Worm (Caenorhabditis elegans) whole organism, L4 larva: ENCODE measurements around the gene hpo-25.

Experiments used
- F10B5.3 ChIP-seq: sonication (generic microtip); optimal IDR thresholded peaks from 2 replicates; lab custom pipeline; 2016; ENCODE audit warnings: mild to moderate bottlenecking, missing genetic modification characterization, missing compliant biosample characterization
- T26A8.4 ChIP-seq: fragments of 200-800 bp; sonication (Bioruptor generic); IDR thresholded peaks from 2 replicates; pipeline ENCODE4 v1.3.6; 2022; ENCODE audit warnings: missing genetic modification characterization, missing compliant biosample characterization
- Y105C5A.15 ChIP-seq: fragments of 200-800 bp; sonication (Bioruptor generic); IDR thresholded peaks from 2 replicates; pipeline ENCODE4 v1.3.6; 2022; ENCODE audit warnings: missing genetic modification characterization, missing compliant biosample characterization
- Y5F2A.4 ChIP-seq: fragments of 200-800 bp; sonication (Bioruptor generic); optimal IDR thresholded peaks from 2 replicates; lab custom pipeline; 2018; ENCODE audit warnings: mild to moderate bottlenecking, missing genetic modification characterization, missing compliant biosample characterization
- aha-1 ChIP-seq: fragments of 150-350 bp; peaks from one replicate; lab custom pipeline; 2014; ENCODE audit warnings: missing biosample characterization, missing genetic modification characterization
- aly-2 ChIP-seq: sonication (generic microtip); optimal IDR thresholded peaks from 2 replicates; lab custom pipeline; 2018; ENCODE audit warnings: missing biosample characterization, missing genetic modification characterization
- ceh-32 ChIP-seq: sonication (generic microtip); optimal IDR thresholded peaks from 2 replicates; lab custom pipeline; 2016; ENCODE audit warnings: mild to moderate bottlenecking, missing genetic modification characterization, missing compliant biosample characterization; ENCODE audit not compliant: poor library complexity
- ceh-44 ChIP-seq: fragments of 200-800 bp; sonication (Bioruptor generic); IDR thresholded peaks from 2 replicates; pipeline ENCODE4 v1.3.6; 2022; ENCODE audit warnings: missing genetic modification reagents, missing genetic modification characterization, missing compliant biosample characterization
- ceh-62 ChIP-seq: sonication (generic microtip); optimal IDR thresholded peaks from 2 replicates; lab custom pipeline; 2017; ENCODE audit warnings: missing biosample characterization, missing genetic modification characterization
- ceh-82 ChIP-seq: sonication (generic microtip); optimal IDR thresholded peaks from 2 replicates; lab custom pipeline; 2017; ENCODE audit warnings: missing biosample characterization, missing genetic modification characterization
- cey-2 ChIP-seq: sonication (generic microtip); optimal IDR thresholded peaks from 3 replicates; lab custom pipeline; 2017; ENCODE audit warnings: missing genetic modification characterization, mild to moderate bottlenecking, missing compliant biosample characterization, antibody characterized with exemption, borderline replicate concordance; ENCODE audit not compliant: insufficient read depth
- daf-19 ChIP-seq: fragments of 200-800 bp; sonication (Bioruptor generic); conservative IDR thresholded peaks from 2 replicates; pipeline ENCODE4 v1.3.6; 2022; ENCODE audit warnings: missing genetic modification characterization, missing compliant biosample characterization
- dmd-6 ChIP-seq: fragments of 200-800 bp; sonication (Bioruptor generic); IDR thresholded peaks from 2 replicates; pipeline ENCODE4 v1.3.6; 2022; ENCODE audit warnings: missing genetic modification reagents, missing genetic modification characterization, missing compliant biosample characterization
- dmd-9 ChIP-seq: fragments of 200-800 bp; sonication (Bioruptor generic); IDR thresholded peaks from 2 replicates; pipeline ENCODE4 v1.3.6; 2022; ENCODE audit warnings: missing genetic modification reagents, missing genetic modification characterization, missing compliant biosample characterization
- dpl-1 ChIP-seq: fragments of 150-350 bp; optimal IDR thresholded peaks from 2 replicates; lab custom pipeline; 2014; ENCODE audit warnings: missing biosample characterization, missing genetic modification reagents, missing genetic modification characterization
- dve-1 ChIP-seq: sonication (generic microtip); optimal IDR thresholded peaks from 2 replicates; lab custom pipeline; 2017; ENCODE audit warnings: antibody characterized with exemption, mild to moderate bottlenecking, missing genetic modification characterization, missing compliant biosample characterization; ENCODE audit not compliant: insufficient read depth
- gei-8 ChIP-seq: fragments of 200-800 bp; sonication (Bioruptor generic); optimal IDR thresholded peaks from 2 replicates; lab custom pipeline; 2018; ENCODE audit warnings: mild to moderate bottlenecking, missing genetic modification characterization, missing compliant biosample characterization
- hif-1 ChIP-seq, 2 experiments: sonication (generic microtip); optimal IDR thresholded peaks; 2 replicates each; lab custom pipeline; 2016 to 2017; ENCODE audit warnings: missing compliant biosample characterization in 2 of 2, missing genetic modification characterization in 2 of 2, missing genetic modification reagents in 2 of 2, missing genotype in 2 of 2, mild to moderate bottlenecking in 1 of 2
- lin-15B ChIP-seq: fragments of 150-350 bp; sonication (generic microtip); optimal IDR thresholded peaks from 3 replicates; lab custom pipeline; 2014; ENCODE audit warnings: missing biosample characterization, missing genetic modification characterization
- lin-39 ChIP-seq: fragments of 150-350 bp; optimal IDR thresholded peaks from 2 replicates; lab custom pipeline; 2014; ENCODE audit warnings: missing biosample characterization, missing genetic modification reagents, missing genetic modification characterization
- lir-3 ChIP-seq: sonication (generic microtip); optimal IDR thresholded peaks from 2 replicates; lab custom pipeline; 2016; ENCODE audit warnings: mild to moderate bottlenecking, missing genetic modification characterization, missing compliant biosample characterization
- mdl-1 ChIP-seq, 2 experiments: fragments of 150-350 bp in 1 of 2; sonication (generic microtip) in 1 of 2; optimal IDR thresholded peaks; 2 replicates each; lab custom pipeline; 2014 to 2017; ENCODE audit warnings: missing biosample characterization in 2 of 2, missing genetic modification characterization in 2 of 2
- mdt-29 ChIP-seq: fragments of 200-800 bp; sonication (Bioruptor generic); IDR thresholded peaks from 2 replicates; pipeline ENCODE4 v1.3.6; 2022; ENCODE audit warnings: missing genetic modification reagents, missing genetic modification characterization, missing compliant biosample characterization
- nhr-10 ChIP-seq: fragments of 150-350 bp; optimal IDR thresholded peaks from 2 replicates; lab custom pipeline; 2014; ENCODE audit warnings: missing biosample characterization, missing genetic modification characterization
- nhr-111 ChIP-seq: fragments of 200-800 bp; sonication (Bioruptor generic); optimal IDR thresholded peaks from 2 replicates; lab custom pipeline; 2018; ENCODE audit warnings: mild to moderate bottlenecking, missing genetic modification characterization, missing compliant biosample characterization
- nhr-237 ChIP-seq: sonication (generic microtip); optimal IDR thresholded peaks from 2 replicates; lab custom pipeline; 2017; ENCODE audit warnings: missing biosample characterization, missing genetic modification characterization
- nhr-28 ChIP-seq: fragments of 150-350 bp; optimal IDR thresholded peaks from 2 replicates; lab custom pipeline; 2014; ENCODE audit warnings: missing biosample characterization, missing genetic modification characterization
- nhr-42 ChIP-seq: fragments of 200-800 bp; sonication (Bioruptor generic); IDR thresholded peaks from 2 replicates; pipeline ENCODE4 v1.3.6; 2022; ENCODE audit warnings: missing genetic modification characterization, missing compliant biosample characterization
- nhr-48 ChIP-seq: sonication (generic microtip); optimal IDR thresholded peaks from 2 replicates; lab custom pipeline; 2016; ENCODE audit warnings: mild to moderate bottlenecking, missing genetic modification characterization, missing compliant biosample characterization
- nhr-6 ChIP-seq: fragments of 150-350 bp; optimal IDR thresholded peaks from 2 replicates; lab custom pipeline; 2014; ENCODE audit warnings: missing biosample characterization, missing genetic modification characterization
- nhr-76 ChIP-seq: fragments of 150-350 bp; optimal IDR thresholded peaks from 2 replicates; lab custom pipeline; 2014; ENCODE audit warnings: missing biosample characterization, missing genetic modification characterization
- nhr-77 ChIP-seq: fragments of 150-350 bp; optimal IDR thresholded peaks from 2 replicates; lab custom pipeline; 2014; ENCODE audit warnings: missing biosample characterization, missing genetic modification characterization
- pha-4 ChIP-seq, 2 experiments: fragments of 150-350 bp in 1 of 2; fragments of 200-800 bp in 1 of 2; sonication (Bioruptor generic) in 1 of 2; IDR thresholded peaks in 1 of 2; optimal IDR thresholded peaks in 1 of 2; 2 replicates each; pipeline versions ENCODE4 v1.3.6 to Lab custom; 2014 to 2022; ENCODE audit warnings: missing genetic modification characterization in 2 of 2, missing genetic modification reagents in 2 of 2, missing biosample characterization in 1 of 2, missing compliant biosample characterization in 1 of 2
- php-3 ChIP-seq: fragments of 200-800 bp; sonication (Bioruptor generic); IDR thresholded peaks from 2 replicates; pipeline ENCODE4 v1.3.6; 2022; ENCODE audit warnings: missing genetic modification reagents, missing genetic modification characterization, missing compliant biosample characterization
- pqm-1 ChIP-seq: sonication (generic microtip); optimal IDR thresholded peaks from 2 replicates; lab custom pipeline; 2017; ENCODE audit warnings: missing biosample characterization, missing genetic modification characterization
- set-16 ChIP-seq: fragments of 200-800 bp; sonication (Bioruptor generic); IDR thresholded peaks from 2 replicates; pipeline ENCODE4 v1.3.6; 2022; ENCODE audit warnings: missing genetic modification reagents, missing genetic modification characterization, missing compliant biosample characterization
- unc-62 ChIP-seq, 3 experiments: fragments of 150-350 bp in 1 of 3; sonication (generic microtip); optimal IDR thresholded peaks in 2 of 3; peaks in 1 of 3; 1 replicate in 1 of 3; 2 replicates in 2 of 3; lab custom pipeline; 2014 to 2017; ENCODE audit warnings: missing biosample characterization in 3 of 3, missing genetic modification characterization in 3 of 3, missing genetic modification reagents in 3 of 3, missing genotype in 1 of 3
- zfp-2 ChIP-seq: sonication (generic microtip); optimal IDR thresholded peaks from 2 replicates; lab custom pipeline; 2016; ENCODE audit warnings: mild to moderate bottlenecking, missing genetic modification characterization, missing compliant biosample characterization
- zip-11 ChIP-seq: fragments of 200-800 bp; sonication (Bioruptor generic); IDR thresholded peaks from 2 replicates; pipeline ENCODE4 v1.3.6; 2022; ENCODE audit warnings: missing genetic modification characterization, missing compliant biosample characterization

The hpo-25 gene

ce11 chrII:2378465-2379009 lies 9.5 kb downstream of the hpo-25 start (continued):
- TF ChIP-seq ceh-82 (tag; lab: Kevin White, UChicago) (no peak), ceh-44 (no peak), lin-39 (tag; lab: Kevin White, UChicago) (no peak), Y5F2A.4 (GFP tag; lab: Kevin White, UChicago) (no peak), mdl-1 (tag; optimal IDR thresholded peaks at IDR 0.05; lab: Kevin White, UChicago) (peak in 1 of 2 experiments; percentile 30), nhr-76 (tag; lab: Kevin White, UChicago) (no peak), nhr-111 (no peak), T26A8.4 (GFP tag; lab: Robert Waterston, UW) (peak; percentile 55; the same call in 1 of the 2 replicates), ceh-32 (tag; lab: Kevin White, UChicago) (no peak), nhr-48 (tag; lab: Kevin White, UChicago) (peak; percentile 95), hif-1 (tag; optimal IDR thresholded peaks at IDR 0.05; lab: Kevin White, UChicago) (no peak), nhr-10 (tag; lab: Kevin White, UChicago) (peak; percentile 60), zip-11 (GFP tag; lab: Robert Waterston, UW) (no peak), php-3 (peak; percentile 100), nhr-42 (GFP tag; lab: Robert Waterston, UW) (peak; percentile 81), dmd-9 (no peak), aha-1 (tag; lab: Kevin White, UChicago) (peak; percentile 97), set-16 (GFP tag; lab: Robert Waterston, UW) (no peak), F10B5.3 (tag; lab: Kevin White, UChicago) (no peak), daf-19 (GFP tag; lab: Robert Waterston, UW) (no peak), nhr-237 (tag; lab: Kevin White, UChicago) (no peak), pha-4 (GFP tag; IDR thresholded peaks at IDR 0.05; lab: Robert Waterston, UW) (peak; percentile 92), pha-4 (tag; optimal IDR thresholded peaks at IDR 0.05; lab: Kevin White, UChicago) (no peak), dve-1 (tag; lab: Kevin White, UChicago) (peak; percentile 91), nhr-77 (peak; percentile 86), pqm-1 (tag; lab: Kevin White, UChicago) (peak; percentile 100), dmd-6 (peak; percentile 96), unc-62 (GFP tag; optimal IDR thresholded peaks at IDR 0.05 in 1 of 2; lab: Kevin White, UChicago) (peak in 1 of 2 experiments; percentile 74), unc-62 (tag; optimal IDR thresholded peaks at IDR 0.05; lab: Kevin White, UChicago) (no peak), Y105C5A.15 (no peak), ceh-62 (tag; lab: Kevin White, UChicago) (no peak), cey-2 (peak; percentile 93), nhr-28 (tag; lab: Kevin White, UChicago) (peak; percentile 95), mdt-29 (GFP tag; lab: Robert Waterston, UW) (peak; percentile 51; the same call in 1 of the 2 replicates), aly-2 (tag; lab: Kevin White, UChicago) (no peak), dpl-1 (GFP tag; lab: Kevin White, UChicago) (peak; percentile 35), lir-3 (tag; lab: Kevin White, UChicago) (no peak), zfp-2 (no peak), nhr-6 (peak; percentile 51), lin-15B (tag; lab: Kevin White, UChicago) (no peak)

ce11 chrII:2379673-2380072 lies 10.6 kb downstream of the hpo-25 start:
- TF ChIP-seq gei-8 (GFP tag; lab: Kevin White, UChicago) (no peak), set-16 (GFP tag; lab: Robert Waterston, UW) (peak; percentile 83)
